Fruit fly (Drosophila melanogaster) whole organism, embryonic: ENCODE results near the gene sosie.

Experiments
- Ada2b ChIP-seq: fragments of 200-800 bp; sonication (Bioruptor generic); IDR thresholded peaks from 2 replicates; pipeline ENCODE4 v1.3.6; 2022; ENCODE audit warnings: missing biosample characterization, missing genetic modification characterization
- Adf1 ChIP-seq: fragments of 200-800 bp; sonication (Bioruptor generic); IDR thresholded peaks from 2 replicates; pipeline ENCODE4 v1.3.6; 2022; ENCODE audit warnings: missing biosample characterization, missing genetic modification characterization
- BtbVII ChIP-seq: fragments of 200-800 bp; sonication (Bioruptor generic); optimal IDR thresholded peaks from 3 replicates; lab custom pipeline; 2017; ENCODE audit warnings: missing biosample characterization, mild to moderate bottlenecking, missing genetic modification characterization
- C15 ChIP-seq: fragments of 200-800 bp; sonication (Bioruptor generic); IDR thresholded peaks from 3 replicates; pipeline ENCODE4 v1.3.6; 2022; ENCODE audit warnings: missing biosample characterization, missing genetic modification characterization
- CG10654 ChIP-seq: fragments of 200-800 bp; sonication (Bioruptor generic); optimal IDR thresholded peaks from 2 replicates; lab custom pipeline; 2016; ENCODE audit warnings: missing biosample characterization, missing genetic modification characterization
- CG1233 ChIP-seq: fragments of 200-800 bp; sonication (Bioruptor generic); optimal IDR thresholded peaks from 4 replicates; lab custom pipeline; 2018; ENCODE audit warnings: missing biosample characterization, mild to moderate bottlenecking, missing genetic modification characterization
- CG12769 ChIP-seq: fragments of 200-800 bp; sonication (Bioruptor generic); optimal IDR thresholded peaks from 2 replicates; lab custom pipeline; 2019; ENCODE audit warnings: missing biosample characterization, mild to moderate bottlenecking, missing genetic modification characterization, moderate library complexity
- CG14441 ChIP-seq: fragments of 200-800 bp; sonication (Bioruptor generic); IDR thresholded peaks from 2 replicates; pipeline ENCODE4 v1.3.6; 2022; ENCODE audit warnings: missing biosample characterization, missing genetic modification characterization
- CG15073 ChIP-seq: fragments of 200-800 bp; sonication (Bioruptor generic); optimal IDR thresholded peaks from 2 replicates; lab custom pipeline; 2016; ENCODE audit warnings: missing biosample characterization, missing genetic modification characterization
- CG2120 ChIP-seq: fragments of 200-800 bp; sonication (Bioruptor generic); optimal IDR thresholded peaks from 3 replicates; lab custom pipeline; 2016; ENCODE audit warnings: missing biosample characterization, missing genetic modification characterization
- CG2129 ChIP-seq: fragments of 200-800 bp; sonication (Bioruptor generic); IDR thresholded peaks from 2 replicates; pipeline ENCODE4 v1.3.6; 2022; ENCODE audit warnings: missing biosample characterization, missing genetic modification characterization; ENCODE audit not compliant: partially characterized antibody
- CG2202 ChIP-seq: fragments of 200-800 bp; sonication (Bioruptor generic); optimal IDR thresholded peaks from 2 replicates; lab custom pipeline; 2018; ENCODE audit warnings: missing biosample characterization, mild to moderate bottlenecking, missing genetic modification characterization
- CG30403 ChIP-seq: fragments of 200-800 bp; sonication (Bioruptor generic); optimal IDR thresholded peaks from 3 replicates; lab custom pipeline; 2016; ENCODE audit warnings: missing biosample characterization, missing genetic modification characterization
- CG34422 ChIP-seq: fragments of 200-800 bp; sonication (Bioruptor generic); IDR thresholded peaks from 3 replicates; pipeline ENCODE4 v1.3.6; 2022; ENCODE audit warnings: missing biosample characterization, missing genetic modification characterization
- CG3726 ChIP-seq: fragments of 200-800 bp; sonication (Bioruptor generic); IDR thresholded peaks from 3 replicates; pipeline ENCODE4, ENCODE4 v1.3.6; 2022; ENCODE audit warnings: missing biosample characterization, missing genetic modification characterization
- CG4617 ChIP-seq: fragments of 200-800 bp; sonication (Bioruptor generic); optimal IDR thresholded peaks from 3 replicates; lab custom pipeline; 2016; ENCODE audit warnings: missing biosample characterization, missing genetic modification characterization, borderline replicate concordance
- CG4707 ChIP-seq: fragments of 200-800 bp; sonication (Bioruptor generic); optimal IDR thresholded peaks from 2 replicates; lab custom pipeline; 2018; ENCODE audit warnings: missing biosample characterization, mild to moderate bottlenecking, missing genetic modification characterization, moderate library complexity
- CG6175 ChIP-seq: fragments of 200-800 bp; sonication (Bioruptor generic); IDR thresholded peaks from 3 replicates; pipeline ENCODE4 v1.3.6; 2022; ENCODE audit warnings: missing biosample characterization, missing genetic modification characterization
- CG7271 ChIP-seq: fragments of 200-800 bp; sonication (Bioruptor generic); optimal IDR thresholded peaks from 2 replicates; lab custom pipeline; 2018; ENCODE audit warnings: missing biosample characterization, mild to moderate bottlenecking, missing genetic modification characterization, moderate library complexity
- CG7372 ChIP-seq: fragments of 200-800 bp; sonication (Bioruptor generic); IDR thresholded peaks from 2 replicates; pipeline ENCODE4 v1.3.6; 2022; ENCODE audit warnings: missing biosample characterization, missing genetic modification characterization
- CG8924 ChIP-seq: fragments of 200-800 bp; optimal IDR thresholded peaks from 3 replicates; lab custom pipeline; 2019; ENCODE audit warnings: missing biosample characterization, mild to moderate bottlenecking, missing genetic modification characterization, moderate library complexity
- Chrac-16 ChIP-seq: fragments of 200-800 bp; sonication (Bioruptor generic); optimal IDR thresholded peaks from 3 replicates; lab custom pipeline; 2016; ENCODE audit warnings: missing biosample characterization, missing genetic modification characterization
- CkIIα-i1 ChIP-seq: fragments of 200-800 bp; sonication (Bioruptor generic); IDR thresholded peaks from 2 replicates; pipeline ENCODE4 v1.3.6; 2022; ENCODE audit warnings: missing biosample characterization, missing genetic modification characterization
- Deaf1 ChIP-seq: fragments of 200-800 bp; optimal IDR thresholded peaks from 3 replicates; lab custom pipeline; 2019; ENCODE audit warnings: missing biosample characterization, mild to moderate bottlenecking, missing genetic modification characterization, moderate library complexity
- Dek ChIP-seq: fragments of 200-800 bp; sonication (Bioruptor generic); optimal IDR thresholded peaks from 3 replicates; lab custom pipeline; 2019; ENCODE audit warnings: missing biosample characterization, mild to moderate bottlenecking, missing genetic modification characterization, moderate library complexity
- Dll ChIP-seq: fragments of 200-800 bp; sonication (Bioruptor generic); IDR thresholded peaks from 4 replicates; pipeline ENCODE4 v1.3.6; 2022; ENCODE audit warnings: missing biosample characterization, missing genetic modification characterization; ENCODE audit not compliant: partially characterized antibody
- Elba2 ChIP-seq: fragments of 200-800 bp; sonication (Bioruptor generic); optimal IDR thresholded peaks from 3 replicates; lab custom pipeline; 2016; ENCODE audit warnings: missing biosample characterization, missing genetic modification characterization
- HLH54F ChIP-seq: fragments of 200-800 bp; sonication (Bioruptor generic); optimal IDR thresholded peaks from 3 replicates; lab custom pipeline; 2016; ENCODE audit warnings: missing biosample characterization, missing genetic modification characterization
- Hmr ChIP-seq: fragments of 200-800 bp; sonication (Bioruptor generic); optimal IDR thresholded peaks from 3 replicates; lab custom pipeline; 2017; ENCODE audit warnings: mild to moderate bottlenecking, missing biosample characterization, missing genetic modification reagents, missing genetic modification characterization
- Hr39 ChIP-seq: fragments of >200 bp; optimal IDR thresholded peaks from 2 replicates; lab custom pipeline; 2017
- Opbp ChIP-seq: fragments of 200-800 bp; sonication (Bioruptor generic); IDR thresholded peaks from 3 replicates; pipeline ENCODE4 v1.3.6; 2022; ENCODE audit warnings: missing biosample characterization, missing genetic modification characterization; ENCODE audit not compliant: partially characterized antibody
- Poxn ChIP-seq: fragments of 200-800 bp; sonication (Bioruptor generic); IDR thresholded peaks from 2 replicates; pipeline ENCODE4 v1.3.6; 2022; ENCODE audit warnings: missing biosample characterization, missing genetic modification characterization
- Rx ChIP-seq: fragments of 200-800 bp; sonication (Bioruptor generic); IDR thresholded peaks from 2 replicates; pipeline ENCODE4 v1.3.6; 2022; ENCODE audit warnings: missing biosample characterization, missing genetic modification characterization
- chif ChIP-seq, 2 experiments: fragments of 200-800 bp; sonication (Bioruptor generic); optimal IDR thresholded peaks; 3 replicates each; lab custom pipeline; 2016; ENCODE audit warnings: missing biosample characterization in 2 of 2, missing genetic modification characterization in 2 of 2
- dan ChIP-seq: fragments of 200-800 bp; sonication (Bioruptor generic); IDR thresholded peaks from 2 replicates; pipeline ENCODE4 v1.3.6; 2022; ENCODE audit warnings: missing biosample characterization, missing genetic modification characterization
- fd3F ChIP-seq: fragments of 200-800 bp; sonication (Bioruptor generic); optimal IDR thresholded peaks from 2 replicates; lab custom pipeline; 2018; ENCODE audit warnings: missing biosample characterization, mild to moderate bottlenecking, missing genetic modification characterization, moderate library complexity
- gfzf ChIP-seq: fragments of 200-800 bp; sonication (Bioruptor generic); optimal IDR thresholded peaks from 2 replicates; lab custom pipeline; 2016; ENCODE audit warnings: missing biosample characterization, mild to moderate bottlenecking, missing genetic modification characterization, moderate library complexity
- hth ChIP-seq: fragments of >200 bp; optimal IDR thresholded peaks from 2 replicates; lab custom pipeline; 2017; ENCODE audit warnings: inconsistent platforms
- ind ChIP-seq: fragments of 200-800 bp; sonication (Bioruptor generic); optimal IDR thresholded peaks from 3 replicates; lab custom pipeline; 2016; ENCODE audit warnings: missing biosample characterization, missing genetic modification characterization
- lbe ChIP-seq: fragments of 200-800 bp; sonication (Bioruptor generic); optimal IDR thresholded peaks from 2 replicates; lab custom pipeline; 2016; ENCODE audit warnings: missing biosample characterization, mild to moderate bottlenecking, missing genetic modification characterization
- lmd ChIP-seq: fragments of 200-800 bp; sonication (Bioruptor generic); IDR thresholded peaks from 2 replicates; pipeline ENCODE4 v1.3.6; 2022; ENCODE audit warnings: missing biosample characterization, missing genetic modification characterization
- lola ChIP-seq, 3 experiments: fragments of >200 bp in 2 of 3; fragments of 200-800 bp in 1 of 3; sonication (Bioruptor generic) in 1 of 3; optimal IDR thresholded peaks; 2 replicates each; lab custom pipeline; 2017 to 2019; ENCODE audit warnings: missing biosample characterization in 3 of 3, missing genetic modification characterization in 3 of 3, mild to moderate bottlenecking in 1 of 3, moderate library complexity in 1 of 3
- nerfin-2 ChIP-seq: fragments of 200-800 bp; sonication (Bioruptor generic); IDR thresholded peaks from 2 replicates; pipeline ENCODE4 v1.3.6; 2022; ENCODE audit warnings: missing biosample characterization, missing genetic modification characterization; ENCODE audit not compliant: partially characterized antibody
- pita ChIP-seq: fragments of 200-800 bp; sonication (Bioruptor generic); optimal IDR thresholded peaks from 2 replicates; lab custom pipeline; 2017; ENCODE audit warnings: missing biosample characterization, mild to moderate bottlenecking, missing genetic modification characterization
- sens ChIP-seq: fragments of 200-800 bp; sonication (Bioruptor generic); peaks from one replicate; lab custom pipeline; 2016; ENCODE audit warnings: missing biosample characterization, missing genetic modification characterization
- slou ChIP-seq: fragments of 200-800 bp; sonication (Bioruptor generic); optimal IDR thresholded peaks from 3 replicates; lab custom pipeline; 2016; ENCODE audit warnings: missing biosample characterization, missing genetic modification characterization
- sna ChIP-seq: fragments of 200-800 bp; sonication (Bioruptor generic); IDR thresholded peaks from 2 replicates; pipeline ENCODE4 v1.3.6; 2022; ENCODE audit warnings: missing biosample characterization, missing genetic modification characterization; ENCODE audit not compliant: partially characterized antibody
- stwl ChIP-seq: fragments of 200-800 bp; sonication (Bioruptor generic); optimal IDR thresholded peaks from 3 replicates; lab custom pipeline; 2018; ENCODE audit warnings: missing biosample characterization, mild to moderate bottlenecking, missing genetic modification characterization, moderate library complexity
- trh ChIP-seq: fragments of 200-800 bp; sonication (Bioruptor generic); optimal IDR thresholded peaks from 2 replicates; lab custom pipeline; 2016; ENCODE audit warnings: missing biosample characterization, missing genetic modification characterization
- unpg ChIP-seq: fragments of 200-800 bp; sonication (Bioruptor generic); optimal IDR thresholded peaks from 3 replicates; lab custom pipeline; 2018; ENCODE audit warnings: missing biosample characterization, mild to moderate bottlenecking, missing genetic modification characterization, moderate library complexity

The sosie gene

DNA sequence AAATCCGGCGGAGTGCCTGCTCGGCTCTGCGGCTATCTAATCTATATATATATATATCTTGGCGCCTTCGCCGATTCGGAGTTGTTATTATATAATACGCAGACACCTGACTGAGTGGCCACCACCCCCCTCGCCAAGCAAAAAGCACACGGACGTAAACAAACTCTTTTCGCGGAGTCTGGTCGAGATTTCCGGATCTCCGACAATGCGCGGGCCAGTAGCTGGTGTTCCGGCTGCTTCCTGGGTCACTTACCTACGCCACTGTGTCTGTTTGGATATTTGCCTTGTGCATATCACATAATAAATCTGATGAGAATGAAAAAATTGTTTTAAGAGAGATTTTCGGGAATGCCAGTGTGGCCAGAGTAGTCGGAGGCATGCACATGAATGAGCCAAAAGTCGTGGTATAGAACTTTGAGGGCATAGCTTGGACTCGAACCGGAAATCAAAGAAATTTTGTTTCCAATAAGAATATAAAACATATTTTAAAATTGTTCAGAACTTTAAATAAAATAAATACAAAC, 46.6 kb upstream of the sosie start, which contains the start of gene CG5805 (continued):
- TF ChIP-seq fd3F (GFP tag; lab: Kevin White, UChicago) (peak; percentile 80), ind (GFP tag; lab: Kevin White, UChicago) (peak; percentile 62), CkIIα-i1 (0 out of 2 replicates have a peak, but pooled peaks have one; percentile 5), slou (peak; percentile 58), CG3726 (GFP tag; lab: Robert Waterston, UW) (peak; percentile 52; the same call in 1 of the 3 replicates), lola (GFP tag; optimal IDR thresholded peaks at IDR 0.05; lab: Kevin White, UChicago) (no peak), lbe (no peak), CG4617 (GFP tag; lab: Kevin White, UChicago) (peak; percentile 91), sna (GFP tag; lab: Robert Waterston, UW) (0 out of 2 replicates have a peak, but pooled peaks have one; percentile 22), Hmr (peak; percentile 94), Poxn (no peak), BtbVII (peak; percentile 76), sens (GFP tag; lab: Kevin White, UChicago) (peak; percentile 96), CG2120 (GFP tag; lab: Kevin White, UChicago) (peak; percentile 59), hth (lab: Kevin White, UChicago) (no peak), nerfin-2 (GFP tag; lab: Robert Waterston, UW) (no peak), C15 (GFP tag; lab: Robert Waterston, UW) (peak; percentile 78; the same call in 2 of the 3 replicates), dan (GFP tag; lab: Robert Waterston, UW) (no peak), unpg (GFP tag; lab: Kevin White, UChicago) (peak; percentile 75), Dll (GFP tag; lab: Robert Waterston, UW) (no peak), Hr39 (lab: Kevin White, UChicago) (no peak), CG34422 (GFP tag; lab: Robert Waterston, UW) (peak; percentile 78; the same call in 2 of the 3 replicates), Elba2 (GFP tag; lab: Kevin White, UChicago) (peak; percentile 81), CG12769 (tag; lab: Kevin White, UChicago) (peak; percentile 96), CG7271 (tag; lab: Kevin White, UChicago) (peak; percentile 89), stwl (tag; lab: Kevin White, UChicago) (no peak), CG2129 (GFP tag; lab: Robert Waterston, UW) (no peak), CG7372 (GFP tag; lab: Robert Waterston, UW) (peak; percentile 61; the same call in 1 of the 2 replicates), Deaf1 (tag; lab: Kevin White, UChicago) (peak; percentile 57), Adf1 (GFP tag; lab: Robert Waterston, UW) (peak; percentile 56; the same call in 1 of the 2 replicates), CG10654 (peak; percentile 76), gfzf (peak; percentile 87), Rx (GFP tag; lab: Robert Waterston, UW) (peak; percentile 86), CG4707 (peak; percentile 70), CG1233 (peak; percentile 90), Chrac-16 (GFP tag; lab: Kevin White, UChicago) (peak; percentile 40), pita (GFP tag; lab: Kevin White, UChicago) (peak; percentile 64), Dek (peak; percentile 72), CG6175 (peak; percentile 46; the same call in 1 of the 3 replicates), CG30403 (GFP tag; lab: Kevin White, UChicago) (peak; percentile 67), CG2202 (tag; lab: Kevin White, UChicago) (peak; percentile 76), chif (GFP tag; optimal IDR thresholded peaks at IDR 0.05; lab: Kevin White, UChicago) (peak; percentile 67 to 79), lmd (GFP tag; lab: Robert Waterston, UW) (peak; percentile 63), Opbp (GFP tag; lab: Robert Waterston, UW) (peak; percentile 35; the same call in 1 of the 3 replicates), CG8924 (tag; lab: Kevin White, UChicago) (peak; percentile 47), CG15073 (GFP tag; lab: Kevin White, UChicago) (no peak), trh (GFP tag; lab: Kevin White, UChicago) (peak; percentile 83), HLH54F (GFP tag; lab: Kevin White, UChicago) (peak; percentile 70), Ada2b (GFP tag; lab: Robert Waterston, UW) (peak; percentile 66; the same call in 1 of the 2 replicates), CG14441 (GFP tag; lab: Robert Waterston, UW) (peak; percentile 72)
